Worm (Caenorhabditis elegans) whole organism, young adult: ENCODE data around the gene gpa-7.

Experiments used
- F52B5.7 ChIP-seq: sonication (generic microtip); optimal IDR thresholded peaks from 2 replicates; lab custom pipeline; 2016; ENCODE audit warnings: mild to moderate bottlenecking, missing genetic modification characterization, missing compliant biosample characterization
- him-1 ChIP-seq: sonication (generic microtip); optimal IDR thresholded peaks from 2 replicates; lab custom pipeline; 2016; ENCODE audit warnings: missing genotype, missing genetic modification reagents, missing genetic modification characterization, missing compliant biosample characterization
- hmg-20 ChIP-seq: fragments of 200-800 bp; sonication (Bioruptor generic); IDR thresholded peaks from 2 replicates; pipeline ENCODE4 v1.3.6; 2022; ENCODE audit warnings: missing genetic modification reagents, missing genetic modification characterization, missing compliant biosample characterization
- tbp1 ChIP-seq: fragments of 200-800 bp; sonication (Bioruptor generic); optimal IDR thresholded peaks from 2 replicates; lab custom pipeline; 2018; ENCODE audit warnings: mild to moderate bottlenecking, missing genetic modification characterization, missing compliant biosample characterization

DNA sequence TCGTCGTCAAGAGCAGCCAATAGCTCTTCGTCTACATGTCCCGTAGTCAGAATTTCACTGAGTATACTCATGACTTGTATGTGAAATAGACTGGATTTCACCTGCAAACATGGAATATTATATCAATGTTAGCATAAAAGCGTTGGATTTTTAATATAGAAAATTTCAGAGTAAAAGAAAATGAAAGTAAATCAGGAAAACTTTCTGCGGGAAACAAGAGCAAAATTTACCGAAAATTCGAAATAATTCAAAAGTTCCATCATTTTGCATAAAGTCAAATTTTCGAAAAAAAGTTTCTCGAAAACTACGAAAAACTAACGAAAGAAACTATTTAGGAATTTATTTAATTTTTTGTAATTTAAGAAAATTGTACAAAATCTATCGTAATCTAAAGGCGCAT, 14.0 kb downstream of the gpa-7 start, which contains the start of gene F13B12.6:
- TF ChIP-seq F52B5.7 (tag; lab: Kevin White, UChicago) (no peak), him-1 (tag; lab: Kevin White, UChicago) (no peak), hmg-20 (no peak), tbp1 (no peak)
